Fruit fly (Drosophila melanogaster) whole organism, prepupa: ENCODE measurements around the gene mgl.

Source experiments
- CG10631 ChIP-seq: fragments of 200-800 bp; sonication (Bioruptor generic); optimal IDR thresholded peaks from 2 replicates; lab custom pipeline; 2016; ENCODE audit warnings: missing biosample characterization, missing genetic modification characterization
- CG10669 ChIP-seq: fragments of 200-800 bp; sonication (Bioruptor generic); optimal IDR thresholded peaks from 3 replicates; lab custom pipeline; 2018; ENCODE audit warnings: missing biosample characterization, mild to moderate bottlenecking, missing genetic modification characterization, moderate library complexity
- CG11294 ChIP-seq: fragments of 200-800 bp; sonication (Bioruptor generic); IDR thresholded peaks from 2 replicates; pipeline ENCODE4 v1.3.6; 2022; ENCODE audit warnings: missing biosample characterization, missing genetic modification characterization
- CG11762 ChIP-seq: fragments of 200-800 bp; sonication (Bioruptor generic); optimal IDR thresholded peaks from 3 replicates; lab custom pipeline; 2016; ENCODE audit warnings: missing biosample characterization, missing genetic modification characterization; ENCODE audit not compliant: insufficient read depth
- CG11902 ChIP-seq: fragments of 200-800 bp; sonication (Bioruptor generic); optimal IDR thresholded peaks from 3 replicates; lab custom pipeline; 2016; ENCODE audit warnings: missing biosample characterization, missing genetic modification characterization
- CG15336 ChIP-seq: fragments of 200-800 bp; sonication (Bioruptor generic); IDR thresholded peaks from 2 replicates; pipeline ENCODE4 v1.3.6; 2022; ENCODE audit warnings: missing biosample characterization, missing genetic modification characterization
- CG1621 ChIP-seq: fragments of 200-800 bp; sonication (Bioruptor generic); optimal IDR thresholded peaks from 3 replicates; lab custom pipeline; 2018; ENCODE audit warnings: missing biosample characterization, mild to moderate bottlenecking, missing genetic modification characterization
- CG3032 ChIP-seq: fragments of 200-800 bp; optimal IDR thresholded peaks from 2 replicates; lab custom pipeline; 2019; ENCODE audit warnings: missing biosample characterization, mild to moderate bottlenecking, missing genetic modification characterization, moderate library complexity
- CG31627 ChIP-seq: fragments of 200-800 bp; sonication (Bioruptor generic); optimal IDR thresholded peaks from 3 replicates; lab custom pipeline; 2016; ENCODE audit warnings: missing biosample characterization, missing genetic modification characterization
- CG32006 ChIP-seq: fragments of 200-800 bp; sonication (Bioruptor generic); optimal IDR thresholded peaks from 3 replicates; lab custom pipeline; 2017; ENCODE audit warnings: missing biosample characterization, mild to moderate bottlenecking, missing genetic modification characterization
- CG34406 ChIP-seq: fragments of 200-800 bp; sonication (Bioruptor generic); optimal IDR thresholded peaks from 3 replicates; lab custom pipeline; 2016; ENCODE audit warnings: missing biosample characterization, missing genetic modification characterization
- CG4318 ChIP-seq: fragments of 200-800 bp; sonication (Bioruptor generic); optimal IDR thresholded peaks from 3 replicates; lab custom pipeline; 2017; ENCODE audit warnings: missing biosample characterization, mild to moderate bottlenecking, missing genetic modification characterization
- CG6276 ChIP-seq: fragments of 200-800 bp; sonication (Bioruptor generic); optimal IDR thresholded peaks from 2 replicates; lab custom pipeline; 2017; ENCODE audit warnings: missing biosample characterization, mild to moderate bottlenecking, missing genetic modification characterization
- CG6792 ChIP-seq: fragments of 200-800 bp; sonication (Bioruptor generic); optimal IDR thresholded peaks from 3 replicates; lab custom pipeline; 2016; ENCODE audit warnings: missing biosample characterization, missing genetic modification characterization
- CG6808 ChIP-seq: fragments of 200-800 bp; sonication (Bioruptor generic); optimal IDR thresholded peaks from 3 replicates; lab custom pipeline; 2017; ENCODE audit warnings: missing biosample characterization, missing genetic modification characterization, mild to moderate bottlenecking, moderate library complexity, missing genetic modification reagents
- CG7368 ChIP-seq: fragments of 200-800 bp; sonication (Bioruptor generic); optimal IDR thresholded peaks from 3 replicates; lab custom pipeline; 2016; ENCODE audit warnings: missing biosample characterization, missing genetic modification characterization
- CG8119 ChIP-seq: fragments of 200-800 bp; sonication (Bioruptor generic); IDR thresholded peaks from 3 replicates; pipeline ENCODE4 v1.3.6; 2022; ENCODE audit warnings: missing biosample characterization, missing genetic modification characterization
- CG8319 ChIP-seq: fragments of 200-800 bp; sonication (Bioruptor generic); optimal IDR thresholded peaks from 3 replicates; lab custom pipeline; 2016; ENCODE audit warnings: missing biosample characterization, missing genetic modification characterization
- CG8632 ChIP-seq: fragments of 200-800 bp; sonication (Bioruptor generic); optimal IDR thresholded peaks from 3 replicates; lab custom pipeline; 2016; ENCODE audit warnings: missing biosample characterization, missing genetic modification characterization
- CG9139 ChIP-seq: fragments of 200-800 bp; sonication (Bioruptor generic); optimal IDR thresholded peaks from 3 replicates; lab custom pipeline; 2017; ENCODE audit warnings: missing biosample characterization, mild to moderate bottlenecking, missing genetic modification characterization
- Eip78C ChIP-seq: fragments of 200-800 bp; sonication (Bioruptor generic); peaks from one replicate; lab custom pipeline; 2016; ENCODE audit warnings: missing biosample characterization, missing genetic modification characterization
- Eip93F ChIP-seq: fragments of 200-800 bp; sonication (Bioruptor generic); optimal IDR thresholded peaks from 2 replicates; lab custom pipeline; 2016; ENCODE audit warnings: missing biosample characterization, mild to moderate bottlenecking, missing genetic modification characterization
- Ets96B ChIP-seq: fragments of 200-800 bp; optimal IDR thresholded peaks from 2 replicates; lab custom pipeline; 2019; ENCODE audit warnings: missing biosample characterization, mild to moderate bottlenecking, missing genetic modification characterization, moderate library complexity
- Gug ChIP-seq: fragments of 200-800 bp; sonication (Bioruptor generic); IDR thresholded peaks from 2 replicates; pipeline ENCODE4 v1.3.6; 2022; ENCODE audit warnings: missing biosample characterization, missing genetic modification characterization
- Hr39 ChIP-seq: fragments of 200-800 bp; sonication (Bioruptor generic); optimal IDR thresholded peaks from 2 replicates; lab custom pipeline; 2016; ENCODE audit warnings: missing biosample characterization, missing genetic modification characterization
- Hr4 ChIP-seq: fragments of 200-800 bp; sonication (Bioruptor generic); optimal IDR thresholded peaks from 3 replicates; lab custom pipeline; 2016; ENCODE audit warnings: missing biosample characterization, missing genetic modification characterization
- Lpt ChIP-seq: fragments of 200-800 bp; sonication (Bioruptor generic); optimal IDR thresholded peaks from 3 replicates; lab custom pipeline; 2016; ENCODE audit warnings: missing biosample characterization, missing genetic modification characterization
- OdsH ChIP-seq: fragments of 200-800 bp; sonication (Bioruptor generic); optimal IDR thresholded peaks from 3 replicates; lab custom pipeline; 2016; ENCODE audit warnings: missing biosample characterization, missing genetic modification characterization
- Sox102F ChIP-seq: fragments of 200-800 bp; sonication (Bioruptor generic); optimal IDR thresholded peaks from 2 replicates; lab custom pipeline; 2016; ENCODE audit warnings: missing biosample characterization, mild to moderate bottlenecking, missing genetic modification characterization
- Sox14 ChIP-seq: fragments of 200-800 bp; sonication (Bioruptor generic); optimal IDR thresholded peaks from 3 replicates; lab custom pipeline; 2016; ENCODE audit warnings: missing biosample characterization, missing genetic modification characterization
- Sox15 ChIP-seq: fragments of 200-800 bp; sonication (Bioruptor generic); optimal IDR thresholded peaks from 3 replicates; lab custom pipeline; 2016; ENCODE audit warnings: missing biosample characterization, missing genetic modification characterization
- achi ChIP-seq: fragments of 200-800 bp; sonication (Bioruptor generic); optimal IDR thresholded peaks from 3 replicates; lab custom pipeline; 2016; ENCODE audit warnings: missing biosample characterization, missing genetic modification characterization
- dac ChIP-seq: fragments of 200-800 bp; sonication (Bioruptor generic); optimal IDR thresholded peaks from 2 replicates; lab custom pipeline; 2017; ENCODE audit warnings: missing biosample characterization, mild to moderate bottlenecking, missing genetic modification characterization
- dsx ChIP-seq: fragments of 200-800 bp; optimal IDR thresholded peaks from 3 replicates; lab custom pipeline; 2019; ENCODE audit warnings: missing biosample characterization, mild to moderate bottlenecking, missing genetic modification characterization, moderate library complexity; ENCODE audit not compliant: poor library complexity, severe bottlenecking
- eg ChIP-seq: fragments of 200-800 bp; sonication (Bioruptor generic); IDR thresholded peaks from 3 replicates; pipeline ENCODE4 v1.3.6; 2022; ENCODE audit warnings: missing biosample characterization, missing genetic modification characterization
- esn ChIP-seq: fragments of 200-800 bp; sonication (Bioruptor generic); optimal IDR thresholded peaks from 2 replicates; lab custom pipeline; 2016; ENCODE audit warnings: missing biosample characterization, mild to moderate bottlenecking, missing genetic modification characterization, moderate library complexity
- fd59A ChIP-seq: fragments of 200-800 bp; sonication (Bioruptor generic); optimal IDR thresholded peaks from 2 replicates; lab custom pipeline; 2017; ENCODE audit warnings: missing biosample characterization, mild to moderate bottlenecking, missing genetic modification characterization, missing genetic modification reagents
- fd85E ChIP-seq: fragments of 200-800 bp; sonication (Bioruptor generic); optimal IDR thresholded peaks from 3 replicates; lab custom pipeline; 2016; ENCODE audit warnings: missing biosample characterization, missing genetic modification characterization
- lz ChIP-seq: fragments of 200-800 bp; sonication (Bioruptor generic); optimal IDR thresholded peaks from 3 replicates; lab custom pipeline; 2016; ENCODE audit warnings: missing biosample characterization, missing genetic modification characterization
- pdm3 ChIP-seq: fragments of 200-800 bp; sonication (Bioruptor generic); optimal IDR thresholded peaks from 3 replicates; lab custom pipeline; 2016; ENCODE audit warnings: missing biosample characterization, missing genetic modification characterization
- salr ChIP-seq, 2 experiments: fragments of 200-800 bp; sonication (Bioruptor generic); optimal IDR thresholded peaks; 3 replicates each; lab custom pipeline; 2016 to 2018; ENCODE audit warnings: missing biosample characterization in 2 of 2, missing genetic modification characterization in 2 of 2, mild to moderate bottlenecking in 1 of 2
- spab ChIP-seq: fragments of 200-800 bp; sonication (Bioruptor generic); optimal IDR thresholded peaks from 2 replicates; lab custom pipeline; 2017; ENCODE audit warnings: missing biosample characterization, mild to moderate bottlenecking, missing genetic modification characterization, missing genetic modification reagents
- topi ChIP-seq: fragments of 200-800 bp; sonication (Bioruptor generic); optimal IDR thresholded peaks from 3 replicates; lab custom pipeline; 2016; ENCODE audit warnings: missing biosample characterization, missing genetic modification characterization
- vri ChIP-seq: fragments of 200-800 bp; sonication (Bioruptor generic); optimal IDR thresholded peaks from 3 replicates; lab custom pipeline; 2016; ENCODE audit warnings: missing biosample characterization, mild to moderate bottlenecking, missing genetic modification characterization

The mgl gene

DNA sequence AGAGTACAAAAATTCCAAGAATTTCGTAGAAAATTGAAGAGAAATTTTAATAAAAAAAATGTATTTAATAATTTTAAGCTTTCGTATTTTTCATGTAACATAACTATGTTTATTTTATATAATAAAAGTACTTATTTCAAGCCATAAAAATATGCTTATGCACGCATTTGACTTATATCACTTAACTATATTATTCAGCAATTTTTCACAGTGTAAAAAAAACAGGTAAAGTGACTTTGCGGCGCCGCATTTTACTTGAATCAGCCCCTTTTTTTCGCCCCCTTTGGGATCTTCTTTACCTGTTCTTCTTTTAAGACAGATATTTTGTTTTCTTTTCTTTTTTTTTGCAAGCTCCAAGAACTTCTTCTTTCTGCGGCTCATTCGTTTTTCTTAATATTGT is 23.0 kb downstream of the mgl start (continued):
- TF ChIP-seq CG6808 = peak; percentile 15
- no peak for TF ChIP-seq fd85E
- TF ChIP-seq OdsH = peak; percentile 4
- TF ChIP-seq CG15336 (GFP tag; lab: Robert Waterston, UW) = no peak; the same call in 1 of the 2 replicates
- peak; percentile 4 for TF ChIP-seq CG34406
- no peak for TF ChIP-seq CG8319 (GFP tag; lab: Kevin White, UChicago)
- no peak for TF ChIP-seq CG6276 (GFP tag; lab: Kevin White, UChicago)
- no peak for TF ChIP-seq vri (GFP tag; lab: Kevin White, UChicago)
- peak; percentile 48 for TF ChIP-seq CG32006 (GFP tag; lab: Kevin White, UChicago)
- no peak for TF ChIP-seq Sox102F (GFP tag; lab: Kevin White, UChicago)
- no peak for TF ChIP-seq CG11762 (GFP tag; lab: Kevin White, UChicago)
- TF ChIP-seq CG8632 = peak; percentile 18
- TF ChIP-seq CG7368 (GFP tag; lab: Kevin White, UChicago) = no peak
- no peak for TF ChIP-seq CG31627
- no peak for TF ChIP-seq dac (GFP tag; lab: Kevin White, UChicago)
- peak; percentile 5 for TF ChIP-seq topi (GFP tag; lab: Kevin White, UChicago)
- TF ChIP-seq spab (GFP tag; lab: Kevin White, UChicago) = no peak
- no peak for TF ChIP-seq Eip93F (GFP tag; lab: Kevin White, UChicago)
- TF ChIP-seq CG10631 (GFP tag; lab: Kevin White, UChicago) = peak; percentile 33
- no peak for TF ChIP-seq CG6792
- TF ChIP-seq lz (GFP tag; lab: Kevin White, UChicago) = no peak
- peak; percentile 25 for TF ChIP-seq achi (GFP tag; lab: Kevin White, UChicago)
- peak; percentile 19 for TF ChIP-seq pdm3
- peak; percentile 28 for TF ChIP-seq CG10669 (GFP tag; lab: Kevin White, UChicago)
- TF ChIP-seq Sox14 (GFP tag; lab: Kevin White, UChicago) = no peak

DNA sequence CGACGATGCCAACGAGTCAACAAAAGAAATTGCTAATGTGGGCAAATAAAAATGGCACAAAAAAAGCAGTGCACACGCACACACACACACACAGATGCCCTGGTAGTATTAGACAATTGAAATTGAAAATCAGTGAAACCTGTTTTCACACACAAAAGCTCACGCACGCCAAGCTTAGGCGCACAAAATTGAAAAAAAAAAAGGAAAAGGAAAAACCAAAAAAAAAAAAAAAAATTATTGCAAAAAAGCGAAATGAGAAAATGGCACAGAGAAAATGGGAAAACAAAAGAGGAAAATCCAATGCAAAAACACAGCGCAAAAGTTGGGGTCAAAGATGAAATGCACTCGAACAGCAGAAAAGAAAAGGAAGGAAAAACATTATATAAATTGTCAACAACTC is 25.8 kb downstream of the mgl start:
- TF ChIP-seq OdsH (no peak), lz (GFP tag; lab: Kevin White, UChicago) (no peak), CG9139 (GFP tag; lab: Kevin White, UChicago) (no peak), fd85E (no peak), CG1621 (tag; lab: Kevin White, UChicago) (no peak), CG8119 (GFP tag; lab: Robert Waterston, UW) (peak; percentile 77), CG15336 (GFP tag; lab: Robert Waterston, UW) (peak; percentile 61; the same call in 1 of the 2 replicates), eg (GFP tag; lab: Robert Waterston, UW) (peak; percentile 78; the same call in 2 of the 3 replicates), dsx (no peak), CG8632 (no peak), dac (GFP tag; lab: Kevin White, UChicago) (no peak), CG11902 (no peak), Ets96B (tag; lab: Kevin White, UChicago) (no peak), Hr39 (GFP tag; lab: Kevin White, UChicago) (no peak), Hr4 (GFP tag; lab: Kevin White, UChicago) (peak; percentile 12), CG3032 (tag; lab: Kevin White, UChicago) (no peak), Eip78C (GFP tag; lab: Kevin White, UChicago) (no peak), CG11294 (GFP tag; lab: Robert Waterston, UW) (no peak), Gug (GFP tag; lab: Robert Waterston, UW) (no peak), Sox15 (GFP tag; lab: Kevin White, UChicago) (no peak), fd59A (no peak), Lpt (GFP tag; lab: Kevin White, UChicago) (peak; percentile 41), vri (GFP tag; lab: Kevin White, UChicago) (no peak), esn (no peak), Sox14 (GFP tag; lab: Kevin White, UChicago) (no peak), CG34406 (no peak), CG10631 (GFP tag; lab: Kevin White, UChicago) (no peak), salr (GFP tag; optimal IDR thresholded peaks at IDR 0.05; lab: Kevin White, UChicago) (no peak), CG6792 (no peak), topi (GFP tag; lab: Kevin White, UChicago) (no peak), CG4318 (no peak), CG6276 (GFP tag; lab: Kevin White, UChicago) (peak; percentile 44)
